Worm (Caenorhabditis elegans): Measurements from ENCODE around the gene cest-1.2.

Gene cest-1.2

DNA sequence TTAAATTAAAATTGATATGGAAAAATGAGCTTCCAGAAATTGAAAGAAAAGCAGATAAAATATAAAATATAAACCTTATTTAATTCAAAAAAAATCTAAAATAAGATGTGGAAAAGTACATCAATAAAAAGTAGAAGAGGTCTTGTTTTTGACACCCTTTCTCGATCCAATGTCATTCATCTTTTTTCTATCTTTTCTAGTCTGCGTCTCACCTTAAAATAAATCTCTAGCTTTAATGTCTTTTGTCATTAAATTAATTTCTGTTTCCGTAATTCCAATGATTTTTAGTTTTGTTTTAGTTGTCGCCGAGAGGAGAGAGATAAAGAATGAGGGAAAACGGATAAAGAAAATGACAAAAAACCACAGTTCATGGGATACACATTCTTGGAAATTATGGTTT is 11.5 kb downstream of the cest-1.2 start:
- TF ChIP-seq unc-62 (GFP tag; optimal IDR thresholded peaks at IDR 0.05 in 1 of 2) (peak in 1 of 2 experiments; percentile 65), unc-62 (tag; optimal IDR thresholded peaks at IDR 0.05) (no peak), lin-38 (GFP tag; IDR thresholded peaks at IDR 0.05) (no peak)

DNA sequence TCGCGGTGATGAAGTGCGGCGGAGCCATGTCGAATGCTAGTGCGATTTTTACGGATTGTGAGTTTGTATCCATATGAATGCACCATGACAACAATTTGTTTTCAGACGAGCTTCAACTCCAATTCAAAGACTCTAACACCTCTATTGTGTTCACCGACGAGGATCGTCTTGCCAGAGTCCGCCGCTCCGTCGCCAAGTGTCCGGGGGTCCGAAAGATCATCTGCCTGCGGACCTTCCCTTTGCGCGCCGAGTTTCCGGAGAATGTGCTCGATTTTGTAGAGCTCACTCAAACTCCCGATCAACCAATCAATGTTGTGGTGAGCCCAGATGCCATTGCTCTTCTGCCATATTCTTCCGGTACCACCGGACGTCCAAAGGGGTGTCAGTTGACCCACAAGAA is 13.5 kb downstream of the cest-1.2 start:
- TF ChIP-seq mep-1 (tag; optimal IDR thresholded peaks at IDR 0.05) (no peak), tag-97 (GFP tag; IDR thresholded peaks at IDR 0.05) (no peak), mes-2 (tag; optimal IDR thresholded peaks at IDR 0.05; ENCODE audit: poor library complexity, severe bottlenecking) (no peak), set-16 (GFP tag; IDR thresholded peaks at IDR 0.05) (peak; percentile 67), Y5F2A.4 (GFP tag; optimal IDR thresholded peaks at IDR 0.05) (no peak)

DNA sequence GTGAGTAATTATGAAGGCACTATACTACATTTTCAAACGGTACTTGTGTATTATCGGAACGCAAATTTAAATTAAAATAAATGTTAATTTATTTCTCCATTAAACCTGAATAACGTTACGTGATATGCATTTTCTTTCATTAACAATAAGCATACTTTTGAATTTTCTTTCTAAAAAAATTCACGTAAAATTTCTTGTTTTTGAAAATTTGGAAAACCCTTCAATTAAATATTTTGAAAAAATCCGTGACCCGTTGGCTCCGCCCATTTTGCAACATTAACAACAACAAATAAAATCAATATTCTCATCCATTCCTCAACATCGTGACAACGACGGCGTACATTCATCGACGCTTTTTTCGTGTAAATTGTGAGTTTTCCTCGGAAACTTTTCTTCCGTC is 14.5 kb downstream of the cest-1.2 start, which contains the start of gene acs-10:
TSS of gene acs-10 (plus strand) at position 301 of the 400 bp plus-strand sequence.
- TF ChIP-seq Y105C5A.15 (GFP tag; IDR thresholded peaks at IDR 0.05) (no peak), lin-29 (GFP tag; IDR thresholded peaks at IDR 0.05) (no peak), nhr-42 (GFP tag; IDR thresholded peaks at IDR 0.05) (no peak), nhr-48 (tag; optimal IDR thresholded peaks at IDR 0.05) (no peak), dmd-8 (GFP tag; IDR thresholded peaks at IDR 0.05) (no peak), aly-2 (tag; optimal IDR thresholded peaks at IDR 0.05) (no peak), mdl-1 (tag; optimal IDR thresholded peaks at IDR 0.05) (no peak), T26A8.4 (GFP tag; IDR thresholded peaks at IDR 0.05) (no peak), snpc-1.2 (GFP tag; IDR thresholded peaks at IDR 0.05) (no peak), ztf-11 (tag; optimal IDR thresholded peaks at IDR 0.05) (no peak)

DNA sequence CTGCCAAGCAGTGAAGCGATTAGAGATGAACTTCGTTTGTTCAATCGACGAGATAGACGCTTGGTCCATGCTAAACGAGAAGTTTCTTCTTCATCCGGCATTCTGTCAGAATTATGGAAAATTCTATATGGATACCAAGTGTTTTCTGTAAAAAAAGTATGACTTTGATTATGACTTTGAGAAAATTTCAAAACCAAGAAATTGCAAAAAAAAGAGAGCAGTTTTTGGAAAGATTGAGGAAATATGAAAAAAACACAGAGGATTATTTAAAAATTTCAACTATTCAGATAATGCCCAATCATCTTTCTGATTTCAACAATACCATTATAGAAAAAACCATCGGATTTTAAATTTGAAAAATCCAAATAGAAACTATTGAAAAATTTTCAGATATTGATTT is 15.4 kb downstream of the cest-1.2 start, which contains the start of gene par-1:
TSS of gene par-1 (minus strand) at position 101 of the 400 bp plus-strand sequence.
- TF ChIP-seq pha-4 (GFP tag; IDR thresholded peaks at IDR 0.05) (no peak), pha-4 (tag; optimal IDR thresholded peaks at IDR 0.05) (no peak), tra-1 (GFP tag; IDR thresholded peaks at IDR 0.05) (no peak), nhr-42 (GFP tag; IDR thresholded peaks at IDR 0.05) (no peak), aha-1 (tag) (peak; percentile 45), nhr-25 (tag; optimal IDR thresholded peaks at IDR 0.05; ENCODE audit: borderline replicate concordance, insufficient read depth) (no peak), F10B5.3 (tag; optimal IDR thresholded peaks at IDR 0.05) (no peak), nhr-77 (tag; optimal IDR thresholded peaks at IDR 0.05) (no peak)

DNA sequence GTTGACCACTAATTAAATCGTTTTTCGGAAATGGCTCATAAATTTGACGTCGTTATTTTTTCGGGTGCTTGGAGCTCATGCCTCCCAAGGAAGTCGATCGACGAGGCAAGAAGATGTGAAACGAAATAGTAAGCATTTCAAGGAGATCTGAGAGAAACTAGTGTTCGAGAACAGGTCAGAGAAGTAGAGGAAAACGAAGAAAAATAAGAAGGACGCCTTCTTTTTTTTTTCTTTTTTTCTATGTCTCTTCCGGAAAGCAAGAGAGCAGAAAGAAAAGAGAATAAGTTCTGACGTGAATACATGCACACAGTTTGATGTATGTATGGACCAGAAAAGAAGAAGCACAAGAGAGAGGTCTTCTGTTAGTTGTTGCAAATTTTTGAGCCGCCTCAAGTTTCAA is 17.0 kb downstream of the cest-1.2 start:
- TF ChIP-seq duxl-1 (tag; optimal IDR thresholded peaks at IDR 0.05; ENCODE audit: poor library complexity) (no peak), nhr-11 (tag; optimal IDR thresholded peaks at IDR 0.05) (peak; percentile 14), unc-62 (GFP tag; optimal IDR thresholded peaks at IDR 0.05 in 1 of 2) (peak in 1 of 2 experiments; percentile 99), unc-62 (tag; optimal IDR thresholded peaks at IDR 0.05) (no peak), mep-1 (tag; optimal IDR thresholded peaks at IDR 0.05) (peak; percentile 41), nhr-77 (tag; optimal IDR thresholded peaks at IDR 0.05) (no peak), ceh-62 (tag; optimal IDR thresholded peaks at IDR 0.05) (no peak), ces-1 (GFP tag; optimal IDR thresholded peaks at IDR 0.05) (peak; percentile 18), daf-12 (tag; optimal IDR thresholded peaks at IDR 0.05) (no peak), F26F4.8 (GFP tag; conservative IDR thresholded peaks at IDR 0.05) (no peak), aha-1 (tag) (peak; percentile 40), ctbp-1 (GFP tag; IDR thresholded peaks at IDR 0.05) (0 out of 2 replicates have a peak, but pooled peaks have one; percentile 45), fkh-10 (GFP tag; optimal IDR thresholded peaks at IDR 0.05) (peak; percentile 84), hmg-1.1 (GFP tag; IDR thresholded peaks at IDR 0.05) (peak; percentile 41; the same call in 1 of the 2 replicates), ZK337.2 (GFP tag; IDR thresholded peaks at IDR 0.05) (no peak), lsy-2 (tag; optimal IDR thresholded peaks at IDR 0.05) (peak in 1 of 2 experiments; percentile 63), nhr-48 (tag; optimal IDR thresholded peaks at IDR 0.05) (no peak), rbr-2 (tag; optimal IDR thresholded peaks at IDR 0.05) (peak; percentile 47), hlh-30 (tag; optimal IDR thresholded peaks at IDR 0.05; ENCODE audit: insufficient read depth) (peak; percentile 33)
